Fruit fly (Drosophila melanogaster): ENCODE data around the gene Srp68.
A peak's percentile ranks its signal among the peaks of the same experiment; 100 is the strongest.

The Srp68 gene

DNA sequence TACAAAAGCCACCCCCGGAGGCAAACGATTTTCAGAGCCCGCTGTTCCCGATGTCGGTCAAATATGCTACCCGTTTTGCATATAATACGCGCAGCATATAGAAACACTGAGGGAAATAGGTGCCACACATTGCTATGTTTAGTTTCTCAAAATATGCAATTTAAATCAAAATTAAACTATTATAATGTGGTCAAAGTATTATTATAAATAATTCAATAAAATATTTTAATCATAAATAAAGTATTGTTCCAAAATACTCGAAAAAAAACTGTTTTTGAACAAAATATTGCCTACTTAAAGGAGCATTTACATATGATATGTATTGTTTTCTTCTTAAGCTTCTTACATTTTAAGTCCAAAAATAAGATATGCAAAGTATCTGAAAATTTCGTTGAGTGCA is 23.9 kb upstream of the Srp68 start (continued):
- TF ChIP-seq toy (GFP tag; IDR thresholded peaks at IDR 0.05) (no peak), CG11398 (GFP tag; optimal IDR thresholded peaks at IDR 0.05) (no peak), p53 (GFP tag; optimal IDR thresholded peaks at IDR 0.05) (no peak), CG5180 (GFP tag; optimal IDR thresholded peaks at IDR 0.05) (peak; percentile 26), Hey (tag; optimal IDR thresholded peaks at IDR 0.05) (no peak), CoRest (tag; optimal IDR thresholded peaks at IDR 0.05) (peak; percentile 78), CG30020 (tag; optimal IDR thresholded peaks at IDR 0.05) (peak; percentile 2), abd-A (tag; optimal IDR thresholded peaks at IDR 0.05) (no peak), CG6254 (GFP tag; optimal IDR thresholded peaks at IDR 0.05) (peak; percentile 29), Sin3A (optimal IDR thresholded peaks at IDR 0.05) (no peak), Usf (GFP tag; optimal IDR thresholded peaks at IDR 0.05) (no peak), dati (GFP tag; IDR thresholded peaks at IDR 0.05) (no peak), sob (GFP tag; IDR thresholded peaks at IDR 0.05) (no peak), ase (GFP tag; IDR thresholded peaks at IDR 0.05) (no peak), NC2β (GFP tag; optimal IDR thresholded peaks at IDR 0.05) (no peak), B-H1 (GFP tag; IDR thresholded peaks at IDR 0.05) (no peak), CG15514 (GFP tag; optimal IDR thresholded peaks at IDR 0.05) (no peak), CG2678 (tag; optimal IDR thresholded peaks at IDR 0.05) (peak; percentile 72), ind (GFP tag; optimal IDR thresholded peaks at IDR 0.05) (peak; percentile 57), CG7357 (GFP tag; IDR thresholded peaks at IDR 0.05) (no peak), CG15601 (tag; optimal IDR thresholded peaks at IDR 0.05) (peak; percentile 53), ash1 (GFP tag; optimal IDR thresholded peaks at IDR 0.05) (no peak), Elba2 (GFP tag; optimal IDR thresholded peaks at IDR 0.05) (no peak), Dfd (GFP tag; optimal IDR thresholded peaks at IDR 0.05) (no peak), dimm (GFP tag; IDR thresholded peaks at IDR 0.05) (no peak), Myb (GFP tag; optimal IDR thresholded peaks at IDR 0.05) (no peak), sr (GFP tag; IDR thresholded peaks at IDR 0.05) (no peak), Xbp1 (GFP tag; optimal IDR thresholded peaks at IDR 0.05) (peak; percentile 31), Gug (GFP tag; IDR thresholded peaks at IDR 0.05) (no peak), psq (GFP tag; optimal IDR thresholded peaks at IDR 0.05) (no peak), amos (GFP tag; IDR thresholded peaks at IDR 0.05; ENCODE audit: partially characterized antibody) (no peak), croc (GFP tag; conservative IDR thresholded peaks at IDR 0.05) (peak; percentile 25; the same call in 1 of the 3 replicates), hb (GFP tag; IDR thresholded peaks at IDR 0.05; ENCODE audit: partially characterized antibody) (no peak), Hr3 (GFP tag; optimal IDR thresholded peaks at IDR 0.05) (peak; percentile 60), CG9876 (GFP tag; optimal IDR thresholded peaks at IDR 0.05) (no peak), ap (GFP tag; IDR thresholded peaks at IDR 0.05) (no peak), CG10267 (tag; optimal IDR thresholded peaks at IDR 0.05) (peak; percentile 22), CG11093 (GFP tag; IDR thresholded peaks at IDR 0.05) (no peak), CG1832 (GFP tag; optimal IDR thresholded peaks at IDR 0.05) (no peak), lola (GFP tag; optimal IDR thresholded peaks at IDR 0.05) (peak in 1 of 3 experiments; percentile 50), Bgb (GFP tag; IDR thresholded peaks at IDR 0.05; ENCODE audit: partially characterized antibody) (no peak), exex (tag; optimal IDR thresholded peaks at IDR 0.05) (no peak), tna (GFP tag; IDR thresholded peaks at IDR 0.05; ENCODE audit: partially characterized antibody) (no peak), lilli (GFP tag; optimal IDR thresholded peaks at IDR 0.05) (no peak), CG5953 (GFP tag; IDR thresholded peaks at IDR 0.05) (no peak), Lhr (GFP tag; optimal IDR thresholded peaks at IDR 0.05) (no peak), CG17186 (GFP tag; optimal IDR thresholded peaks at IDR 0.05) (no peak), az2 (GFP tag; optimal IDR thresholded peaks at IDR 0.05) (peak; percentile 45), CG9932 (GFP tag; IDR thresholded peaks at IDR 0.05) (no peak), Mad (GFP tag; optimal IDR thresholded peaks at IDR 0.05) (no peak), zfh2 (GFP tag; optimal IDR thresholded peaks at IDR 0.05) (no peak), Gsc (GFP tag; IDR thresholded peaks at IDR 0.05) (no peak)
